Worm (Caenorhabditis elegans) whole organism, L4/young adult: Measurements from ENCODE around the gene ZK1307.9.

Experiments used
- W03F9.2 ChIP-seq: fragments of 150-350 bp; optimal IDR thresholded peaks from 2 replicates; lab custom pipeline; 2014; ENCODE audit warnings: missing biosample characterization, missing genetic modification characterization
- him-1 ChIP-seq: sonication (generic microtip); optimal IDR thresholded peaks from 2 replicates; lab custom pipeline; 2016; ENCODE audit warnings: missing genotype, missing genetic modification reagents, missing genetic modification characterization, missing compliant biosample characterization

ce11 chrII:9658915-9659314, 9.6 kb downstream of the ZK1307.9 start, which contains the start of gene ZK1320.2:
- TF ChIP-seq him-1 (tag; lab: Kevin White, UChicago) (no peak), W03F9.2 (tag; lab: Kevin White, UChicago) (no peak)
